Fruit fly (Drosophila melanogaster): ENCODE measurements around the gene CG17283.

The CG17283 gene

DNA sequence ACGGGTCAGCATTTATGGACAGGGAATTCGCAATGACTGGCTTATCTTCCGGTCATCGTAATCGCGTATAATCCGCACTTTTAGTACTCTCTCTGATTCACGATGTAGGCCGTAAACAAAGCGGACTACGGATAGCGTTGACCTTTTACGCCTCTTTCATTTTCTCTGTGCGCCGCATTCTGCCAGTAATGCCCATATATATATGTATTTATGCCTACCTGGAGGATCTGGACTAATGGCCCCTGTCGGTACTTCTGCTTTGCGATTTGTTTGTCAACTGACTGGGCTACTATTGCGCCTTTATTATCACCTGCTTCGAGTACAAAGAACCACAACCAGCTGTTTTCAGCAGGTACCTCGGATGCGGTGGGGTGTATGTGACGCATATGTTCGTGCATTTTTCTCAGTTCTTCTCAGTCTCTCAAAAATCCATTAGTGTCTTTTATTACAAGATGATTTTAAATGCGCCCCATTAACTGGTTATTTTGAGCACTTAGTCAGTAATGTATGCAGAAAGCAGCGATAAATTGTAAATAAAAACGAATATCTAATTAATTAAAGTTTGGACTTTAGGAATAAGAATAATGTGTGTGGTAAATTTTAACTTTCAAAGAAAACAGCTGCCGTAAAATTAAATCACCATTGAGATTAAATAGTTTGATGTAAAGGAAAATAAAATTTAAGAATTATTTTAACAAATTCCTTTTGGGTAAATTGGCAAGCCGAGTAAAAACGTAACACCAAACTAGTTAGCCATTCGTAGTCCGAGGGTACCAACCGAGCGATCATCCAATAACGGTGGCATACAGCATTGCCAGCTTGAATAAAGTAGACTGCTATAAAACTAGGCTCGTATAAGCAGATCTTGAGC, 13.1 kb upstream of the CG17283 start, which contains the start of gene CREG:
Gene CREG (minus strand): TSS at position 323 of the 871 bp plus-strand sequence.
- TF ChIP-seq CG17806 (tag; optimal IDR thresholded peaks at IDR 0.05): no peak
- TF ChIP-seq Pif1A (GFP tag; optimal IDR thresholded peaks at IDR 0.05): peak; percentile 32
- peak; percentile 38 for TF ChIP-seq CG8301 (tag; optimal IDR thresholded peaks at IDR 0.05)
- no peak for TF ChIP-seq gl (tag; optimal IDR thresholded peaks at IDR 0.05)
- TF ChIP-seq CG8159 (tag; optimal IDR thresholded peaks at IDR 0.05): peak; percentile 41
- TF ChIP-seq EcR (GFP tag; optimal IDR thresholded peaks at IDR 0.05): peak; percentile 85
- TF ChIP-seq fd96Ca (GFP tag; IDR thresholded peaks at IDR 0.05): no peak
- no peak for TF ChIP-seq CG13204 (GFP tag; optimal IDR thresholded peaks at IDR 0.05)
- peak; percentile 23 for TF ChIP-seq CG15710 (tag; optimal IDR thresholded peaks at IDR 0.05)
- TF ChIP-seq D1 (tag; optimal IDR thresholded peaks at IDR 0.05): peak; percentile 24
- TF ChIP-seq CG10348 (GFP tag; IDR thresholded peaks at IDR 0.05): no peak
- no peak for TF ChIP-seq CG34367 (tag; optimal IDR thresholded peaks at IDR 0.05)
- TF ChIP-seq Pif1B (GFP tag; optimal IDR thresholded peaks at IDR 0.05): peak; percentile 18
- TF ChIP-seq rn (GFP tag; IDR thresholded peaks at IDR 0.05): no peak
- TF ChIP-seq CG32121 (GFP tag; IDR thresholded peaks at IDR 0.05): no peak
- TF ChIP-seq CG9948 (tag; optimal IDR thresholded peaks at IDR 0.05): peak; percentile 11
- 0 out of 2 replicates have a peak, but pooled peaks have one; percentile 24 for TF ChIP-seq Ets98B (GFP tag; IDR thresholded peaks at IDR 0.05)
- TF ChIP-seq CG14655 (GFP tag; optimal IDR thresholded peaks at IDR 0.05): peak; percentile 53
- no peak for TF ChIP-seq CG4496 (GFP tag; IDR thresholded peaks at IDR 0.05)
- TF ChIP-seq CG12605 (GFP tag; IDR thresholded peaks at IDR 0.05): 0 out of 2 replicates have a peak, but pooled peaks have one; percentile 7
- peak; percentile 46 for TF ChIP-seq Snoo (tag; optimal IDR thresholded peaks at IDR 0.05)

DNA sequence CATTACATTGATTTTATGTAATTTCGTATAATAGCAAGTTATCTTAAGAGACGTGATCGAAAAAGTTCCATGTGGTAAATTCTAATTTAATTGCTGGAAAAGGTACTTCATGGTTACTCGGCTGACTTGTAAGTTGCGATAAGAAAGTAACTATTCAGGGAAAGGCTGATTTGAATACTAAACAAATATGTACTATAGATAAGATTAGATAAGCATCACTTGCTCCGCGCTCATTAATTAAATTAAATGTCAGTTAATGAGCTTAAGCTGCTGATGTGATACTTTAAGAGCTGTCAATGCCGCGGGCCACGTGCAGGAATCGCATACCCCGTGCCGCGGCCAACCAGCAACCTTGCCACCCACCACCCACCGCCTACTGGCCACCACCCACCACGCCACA, 7.6 kb upstream of the CG17283 start:
- TF ChIP-seq CG14655 (GFP tag; optimal IDR thresholded peaks at IDR 0.05) (no peak), D1 (tag; optimal IDR thresholded peaks at IDR 0.05) (no peak), CG15710 (tag; optimal IDR thresholded peaks at IDR 0.05) (no peak), CG17806 (tag; optimal IDR thresholded peaks at IDR 0.05) (no peak), CG34367 (tag; optimal IDR thresholded peaks at IDR 0.05) (no peak), CG10348 (GFP tag; IDR thresholded peaks at IDR 0.05) (no peak), CG4496 (GFP tag; IDR thresholded peaks at IDR 0.05) (no peak), fd96Ca (GFP tag; IDR thresholded peaks at IDR 0.05) (no peak), rn (GFP tag; IDR thresholded peaks at IDR 0.05) (no peak), Pif1B (GFP tag; optimal IDR thresholded peaks at IDR 0.05) (no peak), CG32121 (GFP tag; IDR thresholded peaks at IDR 0.05) (no peak)

- peak; percentile 83 for TF ChIP-seq CG14655 (GFP tag; optimal IDR thresholded peaks at IDR 0.05)
- TF ChIP-seq fd96Ca (GFP tag; IDR thresholded peaks at IDR 0.05): no peak
- no peak for TF ChIP-seq Snoo (tag; optimal IDR thresholded peaks at IDR 0.05)
- peak; percentile 50 for TF ChIP-seq Pif1B (GFP tag; optimal IDR thresholded peaks at IDR 0.05)
- no peak for TF ChIP-seq CG10348 (GFP tag; IDR thresholded peaks at IDR 0.05)
- TF ChIP-seq CG9948 (tag; optimal IDR thresholded peaks at IDR 0.05): peak; percentile 69
- no peak for TF ChIP-seq rn (GFP tag; IDR thresholded peaks at IDR 0.05)
- TF ChIP-seq CG13204 (GFP tag; optimal IDR thresholded peaks at IDR 0.05): no peak
- TF ChIP-seq Ets98B (GFP tag; IDR thresholded peaks at IDR 0.05): peak; percentile 36; the same call in 1 of the 2 replicates
- TF ChIP-seq gl (tag; optimal IDR thresholded peaks at IDR 0.05): peak; percentile 44
- TF ChIP-seq Pif1A (GFP tag; optimal IDR thresholded peaks at IDR 0.05): peak; percentile 83
- peak; percentile 66; the same call in 1 of the 3 replicates for TF ChIP-seq CG4496 (GFP tag; IDR thresholded peaks at IDR 0.05)
- TF ChIP-seq CG8301 (tag; optimal IDR thresholded peaks at IDR 0.05): peak; percentile 84
- TF ChIP-seq D1 (tag; optimal IDR thresholded peaks at IDR 0.05): peak; percentile 17
- TF ChIP-seq CG17806 (tag; optimal IDR thresholded peaks at IDR 0.05): peak; percentile 75
- peak; percentile 78 for TF ChIP-seq CG8159 (tag; optimal IDR thresholded peaks at IDR 0.05)
- peak; percentile 48 for TF ChIP-seq CG15710 (tag; optimal IDR thresholded peaks at IDR 0.05)
- no peak for TF ChIP-seq EcR (GFP tag; optimal IDR thresholded peaks at IDR 0.05)
- TF ChIP-seq CG34367 (tag; optimal IDR thresholded peaks at IDR 0.05): peak; percentile 27
- peak; percentile 58 for TF ChIP-seq CG12605 (GFP tag; IDR thresholded peaks at IDR 0.05)
- peak; percentile 59 for TF ChIP-seq CG32121 (GFP tag; IDR thresholded peaks at IDR 0.05)
Observed at dm6 chr3R:17400675-17401118, 7.0 kb upstream of the CG17283 start.

DNA sequence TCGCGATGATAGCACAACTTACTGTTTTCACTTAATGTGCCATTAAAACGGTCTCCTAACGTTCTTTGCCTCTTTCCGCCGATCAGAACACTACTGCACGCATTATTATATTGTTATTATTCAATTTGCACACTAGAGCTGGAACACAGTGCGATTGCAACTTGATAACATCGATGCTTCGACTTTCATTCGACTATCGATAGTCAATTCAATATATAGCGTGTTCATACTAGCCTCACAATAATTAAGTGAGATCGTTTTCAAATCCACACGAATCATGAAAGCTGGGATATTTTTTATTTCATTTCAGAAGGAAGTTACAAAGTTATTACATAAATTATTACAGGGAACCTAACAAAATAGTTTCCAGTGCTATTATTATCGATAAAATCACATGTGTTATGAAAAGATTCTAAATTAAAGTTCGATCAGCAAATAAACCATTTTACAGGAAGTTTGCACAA, 6.4 kb upstream of the CG17283 start:
- TF ChIP-seq CG34367 (tag; optimal IDR thresholded peaks at IDR 0.05) (no peak), CG15710 (tag; optimal IDR thresholded peaks at IDR 0.05) (no peak), CG4496 (GFP tag; IDR thresholded peaks at IDR 0.05) (peak; percentile 57; the same call in 1 of the 3 replicates), CG32121 (GFP tag; IDR thresholded peaks at IDR 0.05) (peak; percentile 31; the same call in 1 of the 2 replicates), Ets98B (GFP tag; IDR thresholded peaks at IDR 0.05) (peak; percentile 37; the same call in 1 of the 2 replicates), CG8301 (tag; optimal IDR thresholded peaks at IDR 0.05) (no peak), Snoo (tag; optimal IDR thresholded peaks at IDR 0.05) (peak; percentile 7), D1 (tag; optimal IDR thresholded peaks at IDR 0.05) (peak; percentile 8)

DNA sequence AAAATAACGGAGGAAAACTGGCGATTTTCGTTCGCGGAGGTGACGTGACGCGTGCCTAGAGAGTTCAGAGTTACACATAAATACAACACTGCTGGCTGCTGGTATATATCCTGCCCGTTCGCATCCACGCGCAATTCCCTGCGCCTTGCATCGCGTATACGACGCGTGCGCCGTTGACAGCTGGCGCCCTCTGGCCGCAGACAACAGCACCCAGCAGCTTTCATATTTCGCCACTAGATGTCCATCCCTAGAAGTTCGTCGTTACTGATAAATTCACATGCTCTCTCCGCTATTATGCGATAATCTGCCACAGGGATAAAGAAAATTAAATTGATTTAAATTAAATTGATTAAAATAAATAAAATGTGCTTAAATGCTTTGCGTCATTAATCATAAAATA, 5.2 kb upstream of the CG17283 start, which contains the start of gene Sur-8:
Gene Sur-8 (minus strand): TSS at position 82 of the 400 bp plus-strand sequence.
- TF ChIP-seq CG14655 (GFP tag; optimal IDR thresholded peaks at IDR 0.05) (peak; percentile 25), CG4496 (GFP tag; IDR thresholded peaks at IDR 0.05) (peak; percentile 79), Ets98B (GFP tag; IDR thresholded peaks at IDR 0.05) (peak; percentile 41), CG8159 (tag; optimal IDR thresholded peaks at IDR 0.05) (no peak), Pif1A (GFP tag; optimal IDR thresholded peaks at IDR 0.05) (peak; percentile 7), CG34367 (tag; optimal IDR thresholded peaks at IDR 0.05) (no peak), fd96Ca (GFP tag; IDR thresholded peaks at IDR 0.05) (peak; percentile 42; the same call in 2 of the 3 replicates), D1 (tag; optimal IDR thresholded peaks at IDR 0.05) (no peak), CG13204 (GFP tag; optimal IDR thresholded peaks at IDR 0.05) (no peak), rn (GFP tag; IDR thresholded peaks at IDR 0.05) (peak; percentile 40; the same call in 1 of the 2 replicates)

All from whole organism, pupa.